Worm (Caenorhabditis elegans): Measurements from ENCODE around the gene fbxa-114.

The fbxa-114 gene

DNA sequence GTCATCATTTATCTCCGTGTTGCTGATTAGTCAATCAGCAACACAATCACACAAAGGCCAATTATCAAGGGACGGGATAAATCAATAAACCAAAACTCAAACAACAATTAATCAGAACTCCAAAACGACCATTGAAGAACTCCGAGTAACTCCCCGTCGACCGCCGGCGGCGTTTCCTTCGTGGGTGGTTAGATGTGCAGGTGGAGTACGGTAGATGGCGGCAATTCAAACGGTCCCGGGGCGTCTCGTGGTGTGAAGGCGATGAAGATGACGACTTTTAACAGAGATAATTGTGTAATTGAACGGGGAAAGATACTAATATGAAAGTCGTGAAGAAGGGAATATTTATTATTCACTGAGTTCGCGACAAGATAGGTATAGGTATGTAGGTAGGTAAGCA lies 19.8 kb upstream of the fbxa-114 start:
- TF ChIP-seq tra-1 (GFP tag; IDR thresholded peaks at IDR 0.05) = peak; percentile 98

DNA sequence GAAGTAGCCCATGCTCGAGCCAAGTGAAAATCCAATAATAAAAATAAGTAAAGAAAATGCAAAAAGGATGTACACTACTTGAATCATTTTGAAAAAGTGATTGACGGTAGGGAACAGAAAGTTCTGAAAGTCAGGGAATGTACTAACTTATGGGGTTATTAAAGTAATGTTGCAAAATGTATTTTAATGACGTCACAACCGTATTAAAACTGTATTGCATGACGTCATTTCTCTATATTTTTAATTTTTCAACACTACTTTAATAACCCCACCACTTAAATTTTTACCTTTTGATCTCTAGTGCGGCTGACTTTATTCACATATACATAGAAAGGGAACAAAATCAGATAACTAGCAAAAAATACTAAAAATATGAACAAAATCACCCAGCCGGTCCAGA lies 19.1 kb upstream of the fbxa-114 start:
- TF ChIP-seq daf-8 (GFP tag; IDR thresholded peaks at IDR 0.05) = no peak
- TF ChIP-seq lsy-2 (tag; optimal IDR thresholded peaks at IDR 0.05) = no peak
- TF ChIP-seq ces-1 (GFP tag; optimal IDR thresholded peaks at IDR 0.05) = no peak
- TF ChIP-seq Y75B8A.6 (GFP tag; IDR thresholded peaks at IDR 0.05) = no peak
- no peak for TF ChIP-seq zag-1 (tag; optimal IDR thresholded peaks at IDR 0.05)
- no peak for TF ChIP-seq Y105C5A.15 (GFP tag; IDR thresholded peaks at IDR 0.05)
- TF ChIP-seq ceh-28 (tag; optimal IDR thresholded peaks at IDR 0.05) = no peak
- TF ChIP-seq mxl-2 (GFP tag; conservative IDR thresholded peaks at IDR 0.05) = no peak
- no peak for TF ChIP-seq hlh-11 (tag; optimal IDR thresholded peaks at IDR 0.05)
- no peak for TF ChIP-seq aly-2 (tag; optimal IDR thresholded peaks at IDR 0.05)
- TF ChIP-seq gei-8 (GFP tag; optimal IDR thresholded peaks at IDR 0.05) = no peak
- TF ChIP-seq ZK546.5 (tag; optimal IDR thresholded peaks at IDR 0.05) = no peak
- TF ChIP-seq jun-1 (tag; optimal IDR thresholded peaks at IDR 0.05) = no peak
- no peak for TF ChIP-seq nhr-11 (tag; optimal IDR thresholded peaks at IDR 0.05)
- TF ChIP-seq snpc-1.2 (GFP tag; IDR thresholded peaks at IDR 0.05) = no peak
- TF ChIP-seq ceh-20 (GFP tag; IDR thresholded peaks at IDR 0.05) = no peak
- no peak for TF ChIP-seq lin-13 (GFP tag; optimal IDR thresholded peaks at IDR 0.05)
- TF ChIP-seq saeg-2 (GFP tag; IDR thresholded peaks at IDR 0.05) = no peak
- no peak for TF ChIP-seq Y48G9A.11 (GFP tag; IDR thresholded peaks at IDR 0.05)

DNA sequence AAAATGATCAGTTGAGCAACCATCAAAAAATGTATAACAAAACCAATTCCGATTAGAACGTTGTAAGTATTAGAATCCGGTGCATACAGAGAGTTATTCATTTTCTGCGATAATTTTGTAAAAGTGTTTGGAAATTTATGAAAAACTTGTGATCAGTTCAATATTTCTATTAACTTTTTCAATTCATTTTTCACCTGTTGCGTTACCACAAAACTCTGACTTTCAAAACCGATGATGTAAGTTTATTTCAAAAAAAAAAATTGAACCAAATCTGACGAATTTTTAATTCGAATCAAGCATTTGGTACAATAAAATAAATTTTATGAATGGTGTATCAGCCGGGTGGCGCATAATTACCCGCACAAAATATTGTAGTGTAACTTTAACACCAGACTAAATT lies 14.8 kb upstream of the fbxa-114 start, which contains the start of gene srz-16:
TSS of gene srz-16 (minus strand) at position 101 of the 400 bp plus-strand sequence.
- TF ChIP-seq sdz-12 (GFP tag; optimal IDR thresholded peaks at IDR 0.05) = no peak
- TF ChIP-seq lsy-2 (tag; optimal IDR thresholded peaks at IDR 0.05) = no peak
- no peak for TF ChIP-seq hif-1 (tag; optimal IDR thresholded peaks at IDR 0.05)
- TF ChIP-seq nhr-111 (GFP tag; optimal IDR thresholded peaks at IDR 0.05) = no peak
- TF ChIP-seq zip-2 (tag; optimal IDR thresholded peaks at IDR 0.05) = no peak
- TF ChIP-seq nhr-76 (tag; optimal IDR thresholded peaks at IDR 0.05) = no peak
- TF ChIP-seq pha-4 (GFP tag; IDR thresholded peaks at IDR 0.05) = no peak
- no peak for TF ChIP-seq pha-4 (tag; optimal IDR thresholded peaks at IDR 0.05)
- no peak for TF ChIP-seq ceh-28 (tag; optimal IDR thresholded peaks at IDR 0.05)
- no peak for TF ChIP-seq jun-1 (tag; optimal IDR thresholded peaks at IDR 0.05)
- no peak for TF ChIP-seq nhr-6 (tag; optimal IDR thresholded peaks at IDR 0.05)
- no peak for TF ChIP-seq spr-3 (GFP tag; optimal IDR thresholded peaks at IDR 0.05)
- no peak for TF ChIP-seq ceh-62 (tag; optimal IDR thresholded peaks at IDR 0.05)
- no peak for TF ChIP-seq lin-39 (tag; optimal IDR thresholded peaks at IDR 0.05)
- TF ChIP-seq F10B5.3 (tag; optimal IDR thresholded peaks at IDR 0.05) = no peak

DNA sequence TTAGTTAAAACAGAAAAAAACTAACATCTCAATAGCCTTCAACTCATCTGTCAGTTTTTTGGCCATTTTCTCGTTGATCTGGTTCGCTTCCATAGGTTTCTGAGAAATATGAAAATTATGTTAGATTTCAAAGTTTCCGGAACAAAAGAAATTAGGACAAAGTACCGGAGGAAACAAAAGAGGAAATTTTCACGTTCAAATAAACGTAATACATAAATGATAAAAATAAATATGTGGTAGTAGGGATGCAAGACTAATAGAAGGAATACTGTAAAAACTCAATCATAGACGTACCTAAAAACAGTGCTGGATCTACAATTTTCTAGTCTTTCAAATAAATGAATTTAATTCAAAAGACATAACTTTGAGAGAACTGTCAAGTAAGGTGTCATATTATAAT lies 12.6 kb upstream of the fbxa-114 start, which contains the start of gene fbxa-116:
TSS of gene fbxa-116 (minus strand) at position 101 of the 400 bp plus-strand sequence.
- TF ChIP-seq zag-1 (tag; optimal IDR thresholded peaks at IDR 0.05) = no peak
- TF ChIP-seq vab-7 (GFP tag; IDR thresholded peaks at IDR 0.05) = no peak
- no peak for TF ChIP-seq aly-2 (tag; optimal IDR thresholded peaks at IDR 0.05)
- TF ChIP-seq aha-1 (tag) = peak; percentile 36
- TF ChIP-seq nhr-77 (tag; optimal IDR thresholded peaks at IDR 0.05) = no peak
- no peak for TF ChIP-seq mdt-29 (GFP tag; IDR thresholded peaks at IDR 0.05)
